Worm (Caenorhabditis elegans): ENCODE results near the gene srh-25.

The srh-25 gene

DNA sequence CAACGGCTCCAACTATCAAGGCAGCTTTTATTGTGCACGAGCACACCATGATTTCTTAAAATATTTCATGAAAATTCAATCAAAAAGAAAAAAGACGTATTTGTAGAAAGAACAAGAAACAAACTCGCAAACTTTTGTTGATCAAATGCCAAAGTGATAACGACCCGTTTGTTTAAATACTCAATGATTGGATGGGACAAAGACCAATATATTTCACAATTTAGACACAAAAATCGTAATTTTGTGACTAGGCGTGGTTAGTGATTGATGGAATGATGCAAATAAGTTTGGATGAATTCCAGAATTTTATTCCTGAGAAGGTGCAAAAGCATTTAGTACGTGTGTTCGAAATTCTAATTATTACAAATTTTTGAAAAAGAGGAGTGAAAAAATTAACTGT is 18.0 kb downstream of the srh-25 start, which contains the start of gene cdr-2:
Gene cdr-2, minus strand, starts transcription at position 54 of the 400 bp plus-strand sequence.
- no peak for TF ChIP-seq hmbx-1 (tag; optimal IDR thresholded peaks at IDR 0.05)
- no peak for TF ChIP-seq ama-1 (optimal IDR thresholded peaks at IDR 0.05)

DNA sequence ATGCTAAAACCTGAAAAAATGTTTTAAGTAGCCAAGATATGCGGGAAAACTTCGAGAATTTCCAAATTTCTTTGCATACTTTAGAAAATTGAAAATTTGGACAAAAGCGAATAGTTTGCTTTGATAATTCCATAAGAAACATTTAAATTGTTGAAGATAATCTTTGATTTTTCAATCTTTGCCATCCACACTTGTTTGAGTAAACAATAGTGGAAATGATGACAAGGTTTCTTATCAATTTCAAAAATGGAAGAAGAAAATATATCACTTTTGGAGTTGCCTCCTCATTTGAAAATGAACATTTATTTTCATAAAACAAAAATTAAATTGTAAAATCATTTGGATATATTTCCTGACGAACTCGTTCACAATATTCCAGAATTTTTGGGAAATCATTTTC is 19.3 kb downstream of the srh-25 start:
- TF ChIP-seq B0310.2 (tag; optimal IDR thresholded peaks at IDR 0.05) (no peak), tbx-37 (GFP tag; conservative IDR thresholded peaks at IDR 0.05) (no peak), hmg-4 (GFP tag; optimal IDR thresholded peaks at IDR 0.05) (no peak), sea-1 (GFP tag; conservative IDR thresholded peaks at IDR 0.05) (no peak), tbx-11 (GFP tag; IDR thresholded peaks at IDR 0.05) (no peak), pes-1 (GFP tag; IDR thresholded peaks at IDR 0.05) (no peak), tra-4 (tag; optimal IDR thresholded peaks at IDR 0.05) (no peak), scrt-1 (GFP tag; IDR thresholded peaks at IDR 0.05) (no peak), F13C5.2 (tag; optimal IDR thresholded peaks at IDR 0.05) (no peak), flt-1 (GFP tag; IDR thresholded peaks at IDR 0.05) (no peak), ceh-13 (GFP tag; optimal IDR thresholded peaks at IDR 0.05) (no peak), aly-1 (tag; optimal IDR thresholded peaks at IDR 0.05) (no peak), ets-7 (tag; optimal IDR thresholded peaks at IDR 0.05) (no peak), hnd-1 (tag; optimal IDR thresholded peaks at IDR 0.05) (no peak), ama-1 (optimal IDR thresholded peaks at IDR 0.05) (no peak), hmbx-1 (tag; optimal IDR thresholded peaks at IDR 0.05) (no peak), ceh-36 (tag; optimal IDR thresholded peaks at IDR 0.05) (no peak)

DNA sequence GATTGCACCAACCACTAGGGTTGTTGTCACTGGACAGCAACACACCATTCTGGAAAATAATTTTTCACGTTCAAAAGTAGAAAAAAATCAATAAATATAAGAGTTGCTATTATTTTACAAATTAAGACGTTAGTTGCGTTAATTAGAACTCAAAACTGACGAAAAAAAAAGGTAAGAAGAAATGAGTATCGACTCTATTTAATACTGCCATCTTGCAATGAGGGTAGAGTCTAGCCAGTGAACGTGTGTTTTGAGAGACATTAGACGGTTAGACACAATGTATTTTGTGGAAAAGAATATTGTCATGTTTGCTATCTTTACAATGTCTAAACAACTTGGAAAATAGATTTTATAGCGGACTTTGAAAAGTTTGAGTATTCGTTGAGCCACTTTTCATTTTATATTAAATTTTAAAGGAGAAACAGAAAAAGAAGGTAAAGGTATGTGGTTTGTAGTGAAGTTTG is 19.9 kb downstream of the srh-25 start, which contains the start of gene cdr-6:
Gene cdr-6, minus strand, starts transcription at position 51 of the 464 bp plus-strand sequence.
- TF ChIP-seq pes-1 (GFP tag; IDR thresholded peaks at IDR 0.05) (no peak), ets-7 (tag; optimal IDR thresholded peaks at IDR 0.05) (no peak), ceh-13 (GFP tag; optimal IDR thresholded peaks at IDR 0.05) (no peak), hmg-4 (GFP tag; optimal IDR thresholded peaks at IDR 0.05) (no peak), B0310.2 (tag; optimal IDR thresholded peaks at IDR 0.05) (no peak), hnd-1 (tag; optimal IDR thresholded peaks at IDR 0.05) (no peak), flt-1 (GFP tag; IDR thresholded peaks at IDR 0.05) (no peak)

DNA sequence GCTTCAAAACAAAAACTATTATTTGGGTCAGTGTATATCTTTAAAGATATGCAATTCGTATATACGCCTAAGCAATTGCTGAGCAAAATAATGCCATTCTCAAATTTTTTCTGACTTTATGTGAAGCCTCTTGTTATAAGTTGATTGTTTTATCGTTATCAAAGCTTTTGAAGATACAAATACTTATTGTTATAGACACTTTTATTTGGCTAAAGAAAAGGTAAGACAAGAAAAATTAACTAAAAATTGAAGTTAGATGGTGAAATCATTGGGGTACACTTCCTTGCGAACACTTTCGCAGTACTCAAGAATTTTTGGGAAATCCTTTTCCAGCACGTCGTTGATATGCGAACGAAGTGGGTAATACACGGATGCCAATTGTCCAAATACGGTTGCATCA is 21.3 kb downstream of the srh-25 start:
- TF ChIP-seq F13C5.2 (tag; optimal IDR thresholded peaks at IDR 0.05) (no peak), hmg-4 (GFP tag; optimal IDR thresholded peaks at IDR 0.05) (no peak), hnd-1 (tag; optimal IDR thresholded peaks at IDR 0.05) (no peak), ets-7 (tag; optimal IDR thresholded peaks at IDR 0.05) (no peak), flt-1 (GFP tag; IDR thresholded peaks at IDR 0.05) (no peak), B0310.2 (tag; optimal IDR thresholded peaks at IDR 0.05) (no peak), tra-4 (tag; optimal IDR thresholded peaks at IDR 0.05) (no peak), aly-1 (tag; optimal IDR thresholded peaks at IDR 0.05) (no peak), ceh-13 (GFP tag; optimal IDR thresholded peaks at IDR 0.05) (no peak), ama-1 (optimal IDR thresholded peaks at IDR 0.05) (no peak), scrt-1 (GFP tag; IDR thresholded peaks at IDR 0.05) (no peak)

DNA sequence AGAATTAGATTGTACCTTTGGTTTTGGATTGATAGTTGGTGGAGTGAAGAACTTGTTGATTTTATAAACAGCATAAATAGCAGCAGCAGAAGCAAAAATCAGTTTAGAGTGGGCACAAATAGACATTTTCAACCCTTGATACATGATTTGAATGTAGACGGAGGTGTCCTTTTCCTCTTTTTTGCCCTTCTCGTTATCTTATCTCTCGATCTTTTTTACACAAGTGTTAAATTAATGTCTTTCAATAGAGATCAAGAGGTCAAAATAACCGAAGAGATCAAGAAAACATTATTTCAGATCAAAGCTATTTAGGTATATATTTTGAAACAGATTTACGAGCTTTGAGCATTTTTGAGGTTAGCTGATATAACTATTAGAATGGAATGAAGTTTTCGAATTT is 21.7 kb downstream of the srh-25 start, which contains the start of gene cdr-7:
Gene cdr-7, minus strand, starts transcription at position 205 of the 400 bp plus-strand sequence.
- no peak for TF ChIP-seq scrt-1 (GFP tag; IDR thresholded peaks at IDR 0.05)
- no peak for TF ChIP-seq flt-1 (GFP tag; IDR thresholded peaks at IDR 0.05)
- TF ChIP-seq B0310.2 (tag; optimal IDR thresholded peaks at IDR 0.05), result no peak
- TF ChIP-seq ceh-36 (tag; optimal IDR thresholded peaks at IDR 0.05), result no peak
- TF ChIP-seq tbx-11 (GFP tag; IDR thresholded peaks at IDR 0.05), result no peak

DNA sequence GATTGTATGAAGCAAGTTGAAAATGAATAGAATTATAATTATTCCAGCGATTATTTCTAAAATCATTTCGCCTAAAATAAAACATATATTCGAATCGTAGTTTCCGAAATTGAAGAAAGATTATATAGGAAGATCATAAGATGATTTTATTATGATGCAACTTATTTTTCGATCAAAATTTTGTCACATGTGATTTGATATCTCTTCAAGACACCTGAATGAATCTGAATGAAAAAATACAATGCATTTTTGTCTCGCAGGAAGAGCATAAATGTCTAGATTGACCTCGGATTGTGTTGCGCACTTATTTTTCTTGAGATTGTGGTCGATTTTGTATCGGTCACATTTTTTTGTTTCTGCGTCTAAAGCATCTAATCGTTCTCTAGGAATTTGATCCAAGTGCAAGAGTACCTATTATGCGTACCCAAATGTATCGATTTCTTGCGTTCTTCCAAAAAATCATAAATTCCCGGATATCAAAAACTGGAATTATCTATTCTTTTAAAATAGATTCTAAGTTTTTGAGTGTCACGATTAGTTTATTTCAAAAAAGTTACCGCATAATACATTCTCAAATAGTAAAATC is 23.1 kb downstream of the srh-25 start, which contains the start of gene hrg-2:
Gene hrg-2, minus strand, starts transcription at position 98 of the 586 bp plus-strand sequence.
- TF ChIP-seq tbx-11 (GFP tag; IDR thresholded peaks at IDR 0.05), result no peak
- TF ChIP-seq hmbx-1 (tag; optimal IDR thresholded peaks at IDR 0.05), result no peak
- no peak for TF ChIP-seq tbx-37 (GFP tag; conservative IDR thresholded peaks at IDR 0.05)
- TF ChIP-seq tra-4 (tag; optimal IDR thresholded peaks at IDR 0.05), result no peak
- no peak for TF ChIP-seq aly-1 (tag; optimal IDR thresholded peaks at IDR 0.05)
- TF ChIP-seq flt-1 (GFP tag; IDR thresholded peaks at IDR 0.05), result no peak
- TF ChIP-seq ets-7 (tag; optimal IDR thresholded peaks at IDR 0.05), result no peak
- TF ChIP-seq hmg-4 (GFP tag; optimal IDR thresholded peaks at IDR 0.05), result no peak
- no peak for TF ChIP-seq ceh-13 (GFP tag; optimal IDR thresholded peaks at IDR 0.05)
- TF ChIP-seq sea-1 (GFP tag; conservative IDR thresholded peaks at IDR 0.05), result no peak
- TF ChIP-seq pes-1 (GFP tag; IDR thresholded peaks at IDR 0.05), result no peak

DNA sequence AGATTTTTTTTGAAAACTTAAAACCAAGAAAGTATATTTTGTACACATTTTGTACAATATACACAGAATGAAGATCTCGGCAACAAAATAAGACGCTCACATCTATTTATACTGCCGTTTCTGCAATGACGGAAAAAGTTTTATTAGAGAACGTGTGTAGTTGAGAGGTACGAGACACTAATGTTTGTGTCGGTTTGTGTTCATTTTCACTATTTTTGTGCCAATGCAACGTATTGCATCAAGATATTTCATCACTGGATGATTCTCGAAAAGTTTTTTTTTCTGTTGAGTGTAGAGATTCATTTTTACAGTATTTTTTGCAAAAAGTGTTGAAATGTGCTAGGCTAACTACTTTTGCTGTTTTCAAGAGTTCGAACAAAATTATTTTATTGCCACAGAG is 24.6 kb downstream of the srh-25 start:
- TF ChIP-seq hmbx-1 (tag; optimal IDR thresholded peaks at IDR 0.05), result no peak
- no peak for TF ChIP-seq B0310.2 (tag; optimal IDR thresholded peaks at IDR 0.05)
- no peak for TF ChIP-seq ets-7 (tag; optimal IDR thresholded peaks at IDR 0.05)
- no peak for TF ChIP-seq ceh-13 (GFP tag; optimal IDR thresholded peaks at IDR 0.05)
- TF ChIP-seq tbx-11 (GFP tag; IDR thresholded peaks at IDR 0.05), result no peak

DNA sequence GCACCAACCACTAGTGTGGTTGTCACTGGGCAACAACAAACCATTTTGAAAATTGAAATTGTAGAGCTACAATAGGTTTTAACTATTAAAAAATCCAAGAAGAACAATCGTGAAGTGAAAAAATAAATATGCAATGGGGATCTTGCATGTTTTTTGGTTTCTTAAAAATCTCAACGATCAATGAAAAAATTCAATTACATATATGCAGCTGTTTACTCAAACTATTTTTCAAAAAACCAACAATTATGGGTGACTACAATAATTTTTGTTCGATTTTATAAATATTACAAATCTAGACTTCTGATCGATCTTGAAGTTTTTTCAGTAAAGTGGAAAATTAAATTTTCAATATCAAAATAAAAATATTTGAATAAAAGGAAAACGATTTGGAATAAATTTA is 25.1 kb downstream of the srh-25 start, which contains the start of gene cdr-4:
Gene cdr-4, minus strand, starts transcription at position 101 of the 400 bp plus-strand sequence.
- TF ChIP-seq hmbx-1 (tag; optimal IDR thresholded peaks at IDR 0.05) (no peak), tra-4 (tag; optimal IDR thresholded peaks at IDR 0.05) (no peak), aly-1 (tag; optimal IDR thresholded peaks at IDR 0.05) (no peak), sea-1 (GFP tag; conservative IDR thresholded peaks at IDR 0.05) (no peak), hmg-4 (GFP tag; optimal IDR thresholded peaks at IDR 0.05) (no peak), hnd-1 (tag; optimal IDR thresholded peaks at IDR 0.05) (no peak), flt-1 (GFP tag; IDR thresholded peaks at IDR 0.05) (no peak), tbx-11 (GFP tag; IDR thresholded peaks at IDR 0.05) (no peak), tbx-37 (GFP tag; conservative IDR thresholded peaks at IDR 0.05) (no peak), ceh-36 (tag; optimal IDR thresholded peaks at IDR 0.05) (no peak), scrt-1 (GFP tag; IDR thresholded peaks at IDR 0.05) (no peak), ama-1 (optimal IDR thresholded peaks at IDR 0.05) (no peak), F13C5.2 (tag; optimal IDR thresholded peaks at IDR 0.05) (no peak), B0310.2 (tag; optimal IDR thresholded peaks at IDR 0.05) (no peak)
